Worm (Caenorhabditis elegans): ENCODE measurements around the gene T24C12.1.

DNA sequence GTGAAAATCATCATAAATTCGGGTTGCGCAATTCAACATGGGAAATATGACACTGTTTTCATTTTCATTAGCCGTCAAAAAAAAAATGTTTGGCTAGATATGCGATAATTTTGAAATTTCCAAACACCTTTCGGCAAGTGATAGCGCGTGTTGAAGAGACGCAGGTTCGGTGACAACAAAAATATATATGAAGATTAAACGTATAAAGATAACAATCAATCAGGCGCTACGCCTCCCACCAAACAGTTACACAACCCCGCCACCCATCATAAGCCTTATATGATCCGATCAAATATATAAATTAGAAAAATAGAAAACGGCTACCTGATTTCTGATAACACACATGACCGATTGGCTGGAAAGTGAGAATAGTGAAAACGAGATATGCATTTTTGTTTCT lies 47.2 kb upstream of the T24C12.1 start:
- TF ChIP-seq pha-4 (tag; optimal IDR thresholded peaks at IDR 0.05) (no peak), nfya-1 (tag; optimal IDR thresholded peaks at IDR 0.05; ENCODE audit: insufficient read depth) (no peak), nhr-237 (tag; optimal IDR thresholded peaks at IDR 0.05) (no peak), skn-1 (tag; optimal IDR thresholded peaks at IDR 0.05) (no peak), nhr-76 (tag; optimal IDR thresholded peaks at IDR 0.05) (no peak), nhr-77 (tag; optimal IDR thresholded peaks at IDR 0.05) (no peak), ceh-16 (tag; optimal IDR thresholded peaks at IDR 0.05) (no peak), ceh-82 (tag; optimal IDR thresholded peaks at IDR 0.05) (no peak)

Measured in whole organism, L3 larva.